Worm (Caenorhabditis elegans): ENCODE results near the gene C03B8.3.
A peak's percentile ranks its signal among the peaks of the same experiment; 100 is the strongest.

- TF ChIP-seq med-1 (GFP tag; optimal IDR thresholded peaks at IDR 0.05; ENCODE audit: insufficient read depth) (no peak), ztf-23 (GFP tag; IDR thresholded peaks at IDR 0.05) (peak; percentile 27; the same call in 1 of the 2 replicates), ztf-29 (GFP tag; IDR thresholded peaks at IDR 0.05) (no peak), klf-2 (GFP tag; conservative IDR thresholded peaks at IDR 0.05) (no peak), T22C8.4 (GFP tag; IDR thresholded peaks at IDR 0.05) (no peak)
These were observed 17.5 kb downstream of the C03B8.3 start, which contains the start of gene ZK112.4 for ce11 chrIII:7729534-7730061.

Data from whole organism, midembryonic.